Fruit fly (Drosophila melanogaster) whole organism, adult: Measurements from ENCODE around the gene Polr2M.

Experiments
- CG11617 ChIP-seq: fragments of 200-800 bp; sonication (Bioruptor generic); optimal IDR thresholded peaks from 2 replicates; lab custom pipeline; 2017; ENCODE audit warnings: mild to moderate bottlenecking, missing biosample characterization, missing genetic modification reagents, missing genetic modification characterization
- CG12768 ChIP-seq: fragments of 200-800 bp; sonication (Bioruptor generic); optimal IDR thresholded peaks from 2 replicates; lab custom pipeline; 2017; ENCODE audit warnings: missing biosample characterization, missing genetic modification characterization, mild to moderate bottlenecking, moderate library complexity, missing genetic modification reagents
- CG14711 ChIP-seq: fragments of 200-800 bp; sonication (Bioruptor generic); optimal IDR thresholded peaks from 2 replicates; lab custom pipeline; 2018; ENCODE audit warnings: missing biosample characterization, mild to moderate bottlenecking, missing genetic modification characterization, moderate library complexity
- CG1620 ChIP-seq: fragments of 200-800 bp; sonication (Bioruptor generic); optimal IDR thresholded peaks from 2 replicates; lab custom pipeline; 2016; ENCODE audit warnings: missing biosample characterization, missing genetic modification characterization
- CG33017 ChIP-seq: fragments of 200-800 bp; sonication (Bioruptor generic); optimal IDR thresholded peaks from 2 replicates; lab custom pipeline; 2018; ENCODE audit warnings: missing biosample characterization, mild to moderate bottlenecking, missing genetic modification characterization, moderate library complexity
- CG7101 ChIP-seq: fragments of 200-800 bp; sonication (Bioruptor generic); optimal IDR thresholded peaks from 2 replicates; lab custom pipeline; 2018; ENCODE audit warnings: missing biosample characterization, mild to moderate bottlenecking, missing genetic modification characterization, moderate library complexity
- Clk ChIP-seq: fragments of 200-800 bp; sonication (Bioruptor generic); optimal IDR thresholded peaks from 2 replicates; lab custom pipeline; 2017; ENCODE audit warnings: missing biosample characterization, missing genetic modification characterization
- Crg-1 ChIP-seq: fragments of 200-800 bp; sonication (Bioruptor generic); optimal IDR thresholded peaks from 2 replicates; lab custom pipeline; 2016; ENCODE audit warnings: missing biosample characterization, missing genetic modification characterization
- Hr96 ChIP-seq: fragments of 200-800 bp; sonication (Bioruptor generic); optimal IDR thresholded peaks from 2 replicates; lab custom pipeline; 2016; ENCODE audit warnings: missing biosample characterization, missing genetic modification characterization
- Mnt ChIP-seq: fragments of 200-800 bp; sonication (Bioruptor generic); optimal IDR thresholded peaks from 2 replicates; lab custom pipeline; 2016; ENCODE audit warnings: missing biosample characterization, mild to moderate bottlenecking, missing genetic modification characterization
- bab1 ChIP-seq: fragments of 200-800 bp; sonication (Bioruptor generic); optimal IDR thresholded peaks from 3 replicates; lab custom pipeline; 2019; ENCODE audit warnings: missing biosample characterization, mild to moderate bottlenecking, missing genetic modification characterization, moderate library complexity
- cic ChIP-seq: fragments of 200-800 bp; sonication (Bioruptor generic); optimal IDR thresholded peaks from 2 replicates; lab custom pipeline; 2017; ENCODE audit warnings: missing biosample characterization, mild to moderate bottlenecking, missing genetic modification characterization, moderate library complexity
- cnc ChIP-seq, 2 experiments: fragments of >200 bp; optimal IDR thresholded peaks; 2 replicates each; lab custom pipeline; 2017
- kay ChIP-seq: fragments of 200-800 bp; sonication (Bioruptor generic); peaks from one replicate; lab custom pipeline; 2016; ENCODE audit warnings: missing biosample characterization, missing genetic modification characterization, borderline replicate concordance
- ovo ChIP-seq: fragments of 200-800 bp; sonication (Bioruptor generic); optimal IDR thresholded peaks from 2 replicates; lab custom pipeline; 2016; ENCODE audit warnings: missing biosample characterization, missing genetic modification characterization
- pad ChIP-seq: fragments of 200-800 bp; sonication (Bioruptor generic); optimal IDR thresholded peaks from 3 replicates; lab custom pipeline; 2017; ENCODE audit warnings: missing biosample characterization, missing genetic modification characterization, mild to moderate bottlenecking, moderate library complexity, missing genetic modification reagents
- tj ChIP-seq: fragments of 200-800 bp; sonication (Bioruptor generic); optimal IDR thresholded peaks from 3 replicates; lab custom pipeline; 2017; ENCODE audit warnings: missing biosample characterization, mild to moderate bottlenecking, missing genetic modification characterization, moderate library complexity
- toe ChIP-seq: fragments of 200-800 bp; sonication (Bioruptor generic); optimal IDR thresholded peaks from 2 replicates; lab custom pipeline; 2016; ENCODE audit warnings: missing biosample characterization, missing genetic modification characterization

Gene Polr2M

DNA sequence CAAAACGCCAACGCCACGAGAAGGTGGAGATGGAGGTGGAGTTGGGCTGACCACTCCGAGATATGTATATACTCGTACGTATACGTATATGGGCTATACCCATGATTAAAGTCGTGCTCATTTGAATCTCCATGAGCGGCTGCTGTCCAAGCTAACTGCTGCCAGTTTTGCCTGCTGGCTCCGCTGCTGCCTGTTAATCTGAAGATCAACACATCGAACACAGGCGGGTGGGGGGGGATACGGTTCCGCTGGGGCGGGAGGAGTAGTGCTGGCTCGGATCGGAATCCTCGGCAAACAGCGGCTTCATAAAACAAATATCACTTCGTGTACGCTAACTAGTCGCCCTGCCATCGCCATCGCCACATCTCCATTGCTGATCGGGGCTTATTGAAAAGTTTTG is 46.9 kb downstream of the Polr2M start:
- TF ChIP-seq bab1 (no peak), CG1620 (GFP tag; lab: Kevin White, UChicago) (no peak), ovo (GFP tag; lab: Kevin White, UChicago) (no peak), cnc (optimal IDR thresholded peaks at IDR 0.05; lab: Kevin White, UChicago) (no peak), toe (GFP tag; lab: Kevin White, UChicago) (no peak), Mnt (GFP tag; lab: Kevin White, UChicago) (no peak), Clk (GFP tag; lab: Kevin White, UChicago) (no peak), CG7101 (tag; lab: Kevin White, UChicago) (no peak), pad (GFP tag; lab: Kevin White, UChicago) (no peak), Crg-1 (GFP tag; lab: Kevin White, UChicago) (no peak), kay (GFP tag; lab: Kevin White, UChicago) (no peak), tj (no peak), CG33017 (tag; lab: Kevin White, UChicago) (no peak), CG11617 (GFP tag; lab: Kevin White, UChicago) (no peak), CG14711 (tag; lab: Kevin White, UChicago) (no peak), CG12768 (GFP tag; lab: Kevin White, UChicago) (no peak), Hr96 (GFP tag; lab: Kevin White, UChicago) (no peak), cic (GFP tag; lab: Kevin White, UChicago) (no peak)
